Fruit fly (Drosophila melanogaster): Measurements from ENCODE around the gene CG46434.

dm6 chr3L:19512672-19513071, 31.3 kb downstream of the CG46434 start:
- TF ChIP-seq h (optimal IDR thresholded peaks at IDR 0.05) (no peak), ttk (optimal IDR thresholded peaks at IDR 0.05) (no peak), psq (optimal IDR thresholded peaks at IDR 0.05) (no peak), Sin3A (optimal IDR thresholded peaks at IDR 0.05) (no peak), Myc (optimal IDR thresholded peaks at IDR 0.05) (no peak)
